Fruit fly (Drosophila melanogaster) Kc167 (cell line): Measurements from ENCODE around the gene Mgat4a.

ENCODE experiments used
- Myc ChIP-seq: fragments of >200 bp; optimal IDR thresholded peaks from 2 replicates; lab custom pipeline; 2017; ENCODE audit warnings: missing external identifiers
- Sin3A ChIP-seq: fragments of >200 bp; optimal IDR thresholded peaks from 2 replicates; lab custom pipeline; 2018; ENCODE audit warnings: missing external identifiers
- h ChIP-seq: fragments of >200 bp; optimal IDR thresholded peaks from 3 replicates; lab custom pipeline; 2018; ENCODE audit warnings: missing external identifiers
- insv ChIP-seq: fragments of >200 bp; optimal IDR thresholded peaks from 3 replicates; lab custom pipeline; 2018; ENCODE audit warnings: missing external identifiers
- psq ChIP-seq: fragments of >200 bp; optimal IDR thresholded peaks from 2 replicates; lab custom pipeline; 2017; ENCODE audit warnings: missing external identifiers
- ttk ChIP-seq: sonication (Bioruptor generic); optimal IDR thresholded peaks from 2 replicates; lab custom pipeline; 2017; ENCODE audit warnings: missing external identifiers

- TF ChIP-seq ttk, result no peak
- no peak for TF ChIP-seq insv (lab: Kevin White, UChicago)
- no peak for TF ChIP-seq h
- TF ChIP-seq Sin3A, result no peak
- no peak for TF ChIP-seq psq (lab: Kevin White, UChicago)
- TF ChIP-seq Myc, result no peak
Observed at dm6 chr3L:14728460-14728859, 33.4 kb upstream of the Mgat4a start, which contains the start of gene CG13473.
